Worm (Caenorhabditis elegans) whole organism, L1 larva: ENCODE measurements around the gene C48B4.9.

ENCODE experiments used
- C04F5.9 ChIP-seq: sonication (generic microtip); optimal IDR thresholded peaks from 2 replicates; lab custom pipeline; 2016; ENCODE audit warnings: missing genetic modification characterization, missing compliant biosample characterization
- C34B4.2 ChIP-seq: sonication (generic microtip); optimal IDR thresholded peaks from 2 replicates; lab custom pipeline; 2017; ENCODE audit warnings: mild to moderate bottlenecking, missing genetic modification characterization, missing compliant biosample characterization
- Y116A8C.19 ChIP-seq: sonication (generic microtip); optimal IDR thresholded peaks from 2 replicates; lab custom pipeline; 2016; ENCODE audit warnings: missing compliant biosample characterization, missing genetic modification characterization, borderline replicate concordance
- alr-1 ChIP-seq: fragments of 200-800 bp; sonication (Bioruptor generic); optimal IDR thresholded peaks from 2 replicates; lab custom pipeline; 2018; ENCODE audit warnings: borderline replicate concordance, mild to moderate bottlenecking, missing genetic modification characterization, missing compliant biosample characterization
- ama-1 ChIP-seq: fragments of 150-350 bp; optimal IDR thresholded peaks from 2 replicates; lab custom pipeline; 2014
- ceh-63 ChIP-seq: fragments of 200-800 bp; sonication (Bioruptor generic); optimal IDR thresholded peaks from 2 replicates; lab custom pipeline; 2018; ENCODE audit warnings: mild to moderate bottlenecking, missing genetic modification characterization, missing compliant biosample characterization
- ceh-8 ChIP-seq: fragments of 200-800 bp; sonication (Bioruptor generic); optimal IDR thresholded peaks from 2 replicates; lab custom pipeline; 2018; ENCODE audit warnings: mild to moderate bottlenecking, missing genetic modification characterization, moderate library complexity, missing compliant biosample characterization
- ceh-88 ChIP-seq: fragments of 200-800 bp; sonication (Bioruptor generic); IDR thresholded peaks from 2 replicates; pipeline ENCODE4 v1.3.6; 2022; ENCODE audit warnings: missing genetic modification characterization, missing compliant biosample characterization
- ceh-90 ChIP-seq: sonication (generic microtip); optimal IDR thresholded peaks from 2 replicates; lab custom pipeline; 2016; ENCODE audit warnings: missing genetic modification characterization, missing compliant biosample characterization
- ces-1 ChIP-seq: fragments of 150-350 bp; optimal IDR thresholded peaks from 2 replicates; lab custom pipeline; 2014; ENCODE audit warnings: missing biosample characterization, missing genetic modification reagents, missing genetic modification characterization
- dpl-1 ChIP-seq, 3 experiments: fragments of 150-350 bp in 2 of 3; sonication (generic microtip) in 1 of 3; optimal IDR thresholded peaks; 2 replicates each; lab custom pipeline; 2014 to 2017; ENCODE audit warnings: missing biosample characterization in 3 of 3, missing genetic modification characterization in 3 of 3, missing genetic modification reagents in 3 of 3
- dsc-1 ChIP-seq: sonication (generic microtip); optimal IDR thresholded peaks from 2 replicates; lab custom pipeline; 2016; ENCODE audit warnings: mild to moderate bottlenecking, missing genetic modification characterization, missing compliant biosample characterization
- efl-1 ChIP-seq, 4 experiments: fragments of 150-350 bp; optimal IDR thresholded peaks in 3 of 4; peaks in 1 of 4; 1 replicate in 1 of 4; 2 replicates in 3 of 4; lab custom pipeline; 2014; ENCODE audit warnings: missing biosample characterization in 2 of 4, missing genetic modification characterization in 2 of 4, missing genetic modification reagents in 2 of 4
- egl-13 ChIP-seq: sonication (generic microtip); optimal IDR thresholded peaks from 2 replicates; lab custom pipeline; 2016; ENCODE audit warnings: missing genotype, missing genetic modification reagents, missing genetic modification characterization, missing compliant biosample characterization
- egl-27 ChIP-seq, 2 experiments: fragments of 150-350 bp in 1 of 2; sonication (generic microtip); optimal IDR thresholded peaks; 3 replicates each; lab custom pipeline; 2017 to 2018; ENCODE audit warnings: missing biosample characterization in 2 of 2, missing genetic modification characterization in 2 of 2, missing genetic modification reagents in 2 of 2
- elt-2 ChIP-seq: sonication (generic microtip); optimal IDR thresholded peaks from 2 replicates; lab custom pipeline; 2016; ENCODE audit warnings: missing genetic modification characterization, mild to moderate bottlenecking, inconsistent platforms, missing compliant biosample characterization, missing genetic modification reagents
- elt-3 ChIP-seq, 6 experiments: fragments of 150-350 bp in 1 of 6; sonication (generic microtip); optimal IDR thresholded peaks; 2 replicates each; lab custom pipeline; 2017 to 2018; ENCODE audit warnings: missing biosample characterization in 6 of 6, missing genetic modification characterization in 6 of 6, inconsistent platforms in 1 of 6
- fkh-10 ChIP-seq: sonication (generic microtip); optimal IDR thresholded peaks from 2 replicates; lab custom pipeline; 2017; ENCODE audit warnings: missing biosample characterization, missing genetic modification reagents, missing genetic modification characterization
- fos-1 ChIP-seq: fragments of 150-350 bp; optimal IDR thresholded peaks from 2 replicates; lab custom pipeline; 2014; ENCODE audit warnings: missing biosample characterization, missing genetic modification characterization
- hlh-4 ChIP-seq: sonication (generic microtip); optimal IDR thresholded peaks from 2 replicates; lab custom pipeline; 2016; ENCODE audit warnings: mild to moderate bottlenecking, missing genetic modification characterization, missing compliant biosample characterization
- hpl-2 ChIP-seq: fragments of 150-350 bp; optimal IDR thresholded peaks from 2 replicates; lab custom pipeline; 2014; ENCODE audit warnings: missing biosample characterization, missing genetic modification reagents, missing genetic modification characterization
- irx-1 ChIP-seq: sonication (generic microtip); optimal IDR thresholded peaks from 2 replicates; lab custom pipeline; 2016; ENCODE audit warnings: missing genetic modification characterization, missing compliant biosample characterization
- isw-1 ChIP-seq: fragments of 200-800 bp; sonication (Bioruptor generic); IDR thresholded peaks from 2 replicates; pipeline ENCODE4 v1.3.6; 2022; ENCODE audit warnings: missing genetic modification characterization, missing compliant biosample characterization
- jun-1 ChIP-seq: fragments of 150-350 bp; optimal IDR thresholded peaks from 2 replicates; lab custom pipeline; 2014; ENCODE audit warnings: missing biosample characterization, missing genetic modification reagents, missing genetic modification characterization
- lin-15B ChIP-seq: fragments of 150-350 bp; sonication (generic microtip); optimal IDR thresholded peaks from 3 replicates; lab custom pipeline; 2014; ENCODE audit warnings: missing biosample characterization, missing genetic modification characterization
- lsy-2 ChIP-seq, 2 experiments: fragments of 150-350 bp; optimal IDR thresholded peaks; 2 replicates each; lab custom pipeline; 2014; ENCODE audit warnings: missing biosample characterization in 2 of 2, missing genetic modification characterization in 2 of 2
- mab-9 ChIP-seq: fragments of 200-800 bp; sonication (Bioruptor generic); IDR thresholded peaks from 2 replicates; pipeline ENCODE4 v1.3.6; 2022; ENCODE audit warnings: missing genetic modification reagents, missing genetic modification characterization, missing compliant biosample characterization
- nhr-11 ChIP-seq: fragments of 150-350 bp; optimal IDR thresholded peaks from 2 replicates; lab custom pipeline; 2014; ENCODE audit warnings: missing biosample characterization, missing genetic modification characterization
- nhr-19 ChIP-seq: fragments of 200-800 bp; sonication (Bioruptor generic); conservative IDR thresholded peaks from 2 replicates; pipeline ENCODE4 v1.3.6; 2022; ENCODE audit warnings: missing genetic modification characterization, missing compliant biosample characterization
- nhr-20 ChIP-seq: sonication (generic microtip); optimal IDR thresholded peaks from 2 replicates; lab custom pipeline; 2016; ENCODE audit warnings: mild to moderate bottlenecking, missing genetic modification characterization, missing compliant biosample characterization
- nhr-237 ChIP-seq: fragments of 150-350 bp; optimal IDR thresholded peaks from 2 replicates; lab custom pipeline; 2014; ENCODE audit warnings: missing biosample characterization, missing genetic modification characterization
- nhr-47 ChIP-seq: sonication (generic microtip); optimal IDR thresholded peaks from 2 replicates; lab custom pipeline; 2016; ENCODE audit warnings: mild to moderate bottlenecking, missing genetic modification characterization, moderate library complexity, missing compliant biosample characterization
- nhr-76 ChIP-seq: sonication (generic microtip); optimal IDR thresholded peaks from 2 replicates; lab custom pipeline; 2017; ENCODE audit warnings: missing biosample characterization, missing genetic modification characterization
- nhr-77 ChIP-seq: fragments of 150-350 bp; optimal IDR thresholded peaks from 2 replicates; lab custom pipeline; 2014; ENCODE audit warnings: missing biosample characterization, missing genetic modification characterization
- nhr-85 ChIP-seq: sonication (generic microtip); peaks from one replicate; lab custom pipeline; 2016; ENCODE audit warnings: missing genetic modification characterization, inconsistent platforms, missing compliant biosample characterization
- nhr-90 ChIP-seq: sonication (generic microtip); optimal IDR thresholded peaks from 2 replicates; lab custom pipeline; 2016; ENCODE audit warnings: mild to moderate bottlenecking, missing genetic modification characterization, missing compliant biosample characterization; ENCODE audit not compliant: poor library complexity
- pag-3 ChIP-seq: sonication (generic microtip); optimal IDR thresholded peaks from 2 replicates; lab custom pipeline; 2017; ENCODE audit warnings: missing genetic modification characterization, mild to moderate bottlenecking, missing compliant biosample characterization, antibody characterized with exemption, borderline replicate concordance; ENCODE audit not compliant: insufficient read depth
- pqm-1 ChIP-seq: sonication (generic microtip); optimal IDR thresholded peaks from 3 replicates; lab custom pipeline; 2017; ENCODE audit warnings: missing biosample characterization, missing genetic modification characterization
- snpc-4 ChIP-seq: fragments of 150-350 bp; optimal IDR thresholded peaks from 2 replicates; lab custom pipeline; 2014; ENCODE audit warnings: missing biosample characterization, missing genetic modification characterization
- snu-23 ChIP-seq: sonication (generic microtip); optimal IDR thresholded peaks from 2 replicates; lab custom pipeline; 2016; ENCODE audit warnings: missing genetic modification characterization, missing compliant biosample characterization
- sox-4 ChIP-seq: sonication (generic microtip); optimal IDR thresholded peaks from 2 replicates; lab custom pipeline; 2016; ENCODE audit warnings: missing genetic modification characterization, missing compliant biosample characterization
- sptf-1 ChIP-seq: fragments of 150-350 bp; optimal IDR thresholded peaks from 2 replicates; lab custom pipeline; 2014; ENCODE audit warnings: missing biosample characterization, missing genetic modification characterization
- sup-37 ChIP-seq: fragments of 200-800 bp; sonication (Bioruptor generic); optimal IDR thresholded peaks from 2 replicates; lab custom pipeline; 2018; ENCODE audit warnings: mild to moderate bottlenecking, missing genetic modification characterization, missing compliant biosample characterization
- unc-62 ChIP-seq: fragments of 150-350 bp; optimal IDR thresholded peaks from 2 replicates; lab custom pipeline; 2014; ENCODE audit warnings: missing biosample characterization, missing genetic modification reagents, missing genetic modification characterization
- unc-86 ChIP-seq: sonication (generic microtip); optimal IDR thresholded peaks from 2 replicates; lab custom pipeline; 2016; ENCODE audit warnings: missing genetic modification characterization, missing compliant biosample characterization
- vab-15 ChIP-seq: sonication (generic microtip); optimal IDR thresholded peaks from 2 replicates; lab custom pipeline; 2017; ENCODE audit warnings: missing genotype, mild to moderate bottlenecking, missing genetic modification characterization, missing compliant biosample characterization
- xbp-1 ChIP-seq: sonication (generic microtip); optimal IDR thresholded peaks from 2 replicates; lab custom pipeline; 2016; ENCODE audit warnings: missing genetic modification characterization, missing compliant biosample characterization
- zag-1 ChIP-seq: fragments of 150-350 bp; optimal IDR thresholded peaks from 2 replicates; lab custom pipeline; 2014; ENCODE audit warnings: missing biosample characterization, missing genetic modification characterization
- zip-4 ChIP-seq: fragments of 200-800 bp; sonication (Bioruptor generic); optimal IDR thresholded peaks from 2 replicates; lab custom pipeline; 2018; ENCODE audit warnings: mild to moderate bottlenecking, missing genetic modification characterization, moderate library complexity, missing compliant biosample characterization
- ztf-11 ChIP-seq, 2 experiments: sonication (generic microtip); optimal IDR thresholded peaks; 2 replicates each; lab custom pipeline; 2016 to 2017; ENCODE audit warnings: missing genetic modification characterization in 2 of 2, missing biosample characterization in 1 of 2, missing compliant biosample characterization in 1 of 2
- ztf-4 ChIP-seq: fragments of 150-350 bp; optimal IDR thresholded peaks from 2 replicates; lab custom pipeline; 2014; ENCODE audit warnings: missing biosample characterization, missing genetic modification characterization

C48B4.9 gene

DNA sequence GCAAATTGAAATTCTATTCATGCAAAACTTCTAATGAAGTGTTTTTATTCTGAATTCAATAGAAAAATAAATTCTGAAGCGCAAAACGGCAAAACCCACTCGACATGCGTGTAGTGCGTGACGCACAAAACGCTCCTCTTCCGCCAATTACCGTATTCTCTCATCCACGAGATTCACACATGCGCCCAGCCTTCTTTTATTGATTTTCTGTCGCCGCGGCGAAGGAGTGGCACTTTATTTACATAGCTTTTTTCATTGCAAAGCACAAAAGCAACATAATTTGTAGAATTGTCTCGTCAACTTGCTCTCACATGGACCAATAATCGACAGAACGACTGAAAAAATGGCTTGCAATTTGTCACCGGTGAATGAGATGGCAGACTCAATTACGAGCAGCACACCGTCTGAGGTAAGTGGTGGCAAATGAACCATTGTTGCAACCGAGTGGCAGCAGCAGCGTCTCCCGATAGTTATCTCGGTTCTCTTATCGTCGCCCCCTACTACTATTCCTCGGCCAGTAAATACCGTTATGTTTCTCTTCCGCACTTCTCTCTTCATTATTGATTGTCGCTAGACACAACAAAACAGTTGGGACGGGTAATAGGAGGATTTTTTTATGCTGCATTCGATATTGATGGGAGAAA, 17.0 kb downstream of the C48B4.9 start, which contains the start of gene unc-16:
TSS of gene unc-16 (plus strand) at position 243 of the 644 bp plus-strand sequence.
- TF ChIP-seq zip-4 (peak; percentile 78), elt-2 (tag; lab: Kevin White, UChicago) (peak; percentile 19), nhr-237 (tag; lab: Kevin White, UChicago) (peak; percentile 64), pqm-1 (tag; lab: Kevin White, UChicago) (no peak), alr-1 (tag; lab: Kevin White, UChicago) (no peak), fkh-10 (GFP tag; lab: Kevin White, UChicago) (peak; percentile 65), dsc-1 (tag; lab: Kevin White, UChicago) (peak; percentile 89), ama-1 (lab: Kevin White, UChicago) (peak; percentile 83), jun-1 (tag; lab: Kevin White, UChicago) (peak; percentile 76), Y116A8C.19 (tag; lab: Kevin White, UChicago) (no peak), xbp-1 (tag; lab: Kevin White, UChicago) (peak; percentile 90), vab-15 (tag; lab: Kevin White, UChicago) (no peak), hlh-4 (tag; lab: Kevin White, UChicago) (no peak), zag-1 (tag; lab: Kevin White, UChicago) (no peak), egl-13 (peak; percentile 88), lin-15B (tag; lab: Kevin White, UChicago) (peak; percentile 82), nhr-11 (tag; lab: Kevin White, UChicago) (peak; percentile 11), sptf-1 (tag; lab: Kevin White, UChicago) (no peak), irx-1 (peak; percentile 89), isw-1 (peak; percentile 91), lsy-2 (tag; optimal IDR thresholded peaks at IDR 0.05; lab: Kevin White, UChicago) (peak; percentile 99 to 100), ceh-90 (tag; lab: Kevin White, UChicago) (peak; percentile 43), pag-3 (tag; lab: Kevin White, UChicago) (no peak), ztf-11 (tag; optimal IDR thresholded peaks at IDR 0.05; lab: Kevin White, UChicago) (peak in 1 of 2 experiments; percentile 78), C34B4.2 (no peak), snu-23 (GFP tag; lab: Kevin White, UChicago) (peak; percentile 95), ceh-63 (GFP tag; lab: Kevin White, UChicago) (peak; percentile 51), unc-86 (peak; percentile 92), C04F5.9 (tag; lab: Kevin White, UChicago) (peak; percentile 83), elt-3 (tag; optimal IDR thresholded peaks at IDR 0.05; lab: Kevin White, UChicago) (peak in 2 of 6 experiments; percentile 29 to 54), mab-9 (GFP tag; lab: Robert Waterston, UW) (peak; percentile 69; the same call in 1 of the 2 replicates), nhr-47 (tag; lab: Kevin White, UChicago) (peak; percentile 92), fos-1 (tag; lab: Kevin White, UChicago) (peak; percentile 77), sox-4 (peak; percentile 67), sup-37 (peak; percentile 79), dpl-1 (GFP tag; optimal IDR thresholded peaks at IDR 0.05; lab: Kevin White, UChicago) (peak; percentile 77 to 84 (median 81)), nhr-76 (tag; lab: Kevin White, UChicago) (no peak), nhr-19 (GFP tag; lab: Robert Waterston, UW) (peak; percentile 87), hpl-2 (peak; percentile 7), nhr-85 (tag; lab: Kevin White, UChicago) (peak; percentile 88), nhr-77 (tag; lab: Kevin White, UChicago) (peak; percentile 78), unc-62 (GFP tag; lab: Kevin White, UChicago) (no peak), nhr-20 (tag; lab: Kevin White, UChicago) (peak; percentile 90), egl-27 (tag; optimal IDR thresholded peaks at IDR 0.05; lab: Kevin White, UChicago) (no peak), ces-1 (no peak), nhr-90 (tag; lab: Kevin White, UChicago) (peak; percentile 67), ceh-8 (GFP tag; lab: Kevin White, UChicago) (peak; percentile 85), snpc-4 (tag; lab: Kevin White, UChicago) (peak; percentile 73), efl-1 (optimal IDR thresholded peaks at IDR 0.05; lab: Kevin White, UChicago) (peak; percentile 85 to 88), efl-1 (GFP tag; optimal IDR thresholded peaks at IDR 0.05 in 1 of 2; lab: Kevin White, UChicago) (peak; percentile 82 to 98), ceh-88 (peak; percentile 67), ztf-4 (tag; lab: Kevin White, UChicago) (peak; percentile 80)
